Fruit fly (Drosophila melanogaster) whole organism: ENCODE data around the gene CG32373.

Experiments used
- CG8478 ChIP-seq: fragments of >200 bp; optimal IDR thresholded peaks from 2 replicates; lab custom pipeline; 2018; ENCODE audit warnings: inconsistent platforms
- EcR ChIP-seq, 2 experiments: fragments of >200 bp; optimal IDR thresholded peaks; 2 replicates each; lab custom pipeline; 2017; ENCODE audit warnings: missing biosample characterization in 2 of 2, missing genetic modification characterization in 2 of 2, missing genetic modification reagents in 2 of 2
- pan ChIP-seq: fragments of >200 bp; optimal IDR thresholded peaks from 2 replicates; lab custom pipeline; 2017
- psq ChIP-seq: fragments of >200 bp; optimal IDR thresholded peaks from 2 replicates; lab custom pipeline; 2017

DNA sequence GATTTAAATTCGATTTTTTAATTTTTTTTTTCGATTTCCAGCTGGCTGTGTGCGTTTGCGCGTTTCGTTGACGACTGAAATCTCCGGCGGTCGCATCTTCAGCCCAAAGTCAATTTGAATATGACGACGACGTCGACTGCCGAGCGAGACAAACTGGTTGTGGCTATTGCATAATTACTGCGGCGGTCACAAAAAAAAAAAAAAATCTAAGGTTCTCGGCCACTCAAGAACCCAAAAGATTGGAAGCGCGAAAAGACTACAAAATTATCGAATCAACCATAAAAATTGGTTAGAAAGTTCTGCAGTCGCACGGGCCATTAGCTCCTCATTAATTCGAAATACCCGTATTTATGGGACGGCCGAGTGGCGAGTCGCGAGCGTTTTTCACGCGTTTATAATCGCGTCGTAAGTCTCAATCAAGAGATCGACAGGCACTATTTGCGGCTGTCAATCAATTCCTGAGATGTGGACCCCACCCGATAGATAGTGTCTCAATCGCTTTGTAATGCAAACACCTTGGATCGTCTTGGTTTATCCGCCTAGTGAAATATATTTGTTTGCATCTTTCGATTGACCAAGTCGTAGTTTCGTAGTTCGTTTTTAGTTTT is 81.9 kb downstream of the CG32373 start, which contains the start of gene CG8492:
- TF ChIP-seq psq (lab: Kevin White, UChicago) (no peak), CG8478 (no peak), EcR (GFP tag; optimal IDR thresholded peaks at IDR 0.05; lab: Kevin White, UChicago) (no peak), pan (lab: Kevin White, UChicago) (no peak)
